Worm (Caenorhabditis elegans) whole organism, L4/young adult: Measurements from ENCODE around the gene R160.13.
A peak's percentile ranks its signal among the peaks of the same experiment; 100 is the strongest.

ENCODE experiments used
- W03F9.2 ChIP-seq: fragments of 150-350 bp; optimal IDR thresholded peaks from 2 replicates; lab custom pipeline; 2014; ENCODE audit warnings: missing biosample characterization, missing genetic modification characterization
- dao-5 ChIP-seq: sonication (generic microtip); optimal IDR thresholded peaks from 2 replicates; lab custom pipeline; 2016; ENCODE audit warnings: missing genotype, missing genetic modification characterization, moderate library complexity, missing compliant biosample characterization
- him-1 ChIP-seq: sonication (generic microtip); optimal IDR thresholded peaks from 2 replicates; lab custom pipeline; 2016; ENCODE audit warnings: missing genotype, missing genetic modification reagents, missing genetic modification characterization, missing compliant biosample characterization

The R160.13 gene

DNA sequence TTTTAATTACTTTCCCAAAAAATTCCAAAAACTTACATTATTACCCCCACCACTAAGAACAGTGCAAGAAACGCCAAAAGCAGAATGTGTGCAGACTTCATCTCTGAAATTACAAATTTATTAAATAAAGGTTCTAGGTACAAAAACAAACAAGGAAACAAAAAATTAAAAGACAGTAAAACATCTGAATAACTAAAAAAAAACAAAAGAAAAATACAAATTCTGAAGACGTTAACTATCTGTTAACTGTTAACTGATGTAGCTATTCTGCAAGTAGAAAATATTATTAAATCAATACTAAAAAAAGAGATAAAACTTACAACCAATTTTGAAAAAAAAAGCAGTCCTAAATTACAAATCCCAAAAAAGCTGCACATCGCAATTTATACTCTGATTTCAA lies at the start of gene R160.13:
Gene R160.13 (minus strand): TSS at position 101 of the 400 bp plus-strand sequence.
- TF ChIP-seq him-1 (no peak), dao-5 (tag; lab: Kevin White, UChicago) (no peak), W03F9.2 (tag; lab: Kevin White, UChicago) (no peak)

DNA sequence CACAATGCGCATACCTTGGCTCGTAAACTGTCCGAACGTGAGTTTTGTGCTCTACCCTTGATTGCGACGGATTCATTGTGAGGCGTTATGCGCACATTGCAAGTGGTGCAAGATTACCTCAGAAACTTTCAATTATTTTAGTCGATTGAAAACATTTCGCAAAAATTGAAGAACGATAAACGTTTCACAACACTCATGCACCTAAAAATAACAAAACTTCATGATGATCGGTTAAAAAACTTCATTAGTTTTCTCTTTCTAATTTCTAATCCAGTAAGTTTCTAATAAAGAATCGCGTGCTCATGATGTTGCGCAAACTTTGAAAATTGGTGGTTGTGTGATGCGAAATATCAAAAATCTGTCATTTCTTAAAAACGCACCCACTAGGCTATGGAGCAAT lies 47.4 kb upstream of the R160.13 start, which contains the start of gene dop-1:
Gene dop-1 (minus strand): TSS at position 101 of the 400 bp plus-strand sequence.
- TF ChIP-seq dao-5 (tag; lab: Kevin White, UChicago), result no peak
- TF ChIP-seq him-1, result no peak
- no peak for TF ChIP-seq W03F9.2 (tag; lab: Kevin White, UChicago)

DNA sequence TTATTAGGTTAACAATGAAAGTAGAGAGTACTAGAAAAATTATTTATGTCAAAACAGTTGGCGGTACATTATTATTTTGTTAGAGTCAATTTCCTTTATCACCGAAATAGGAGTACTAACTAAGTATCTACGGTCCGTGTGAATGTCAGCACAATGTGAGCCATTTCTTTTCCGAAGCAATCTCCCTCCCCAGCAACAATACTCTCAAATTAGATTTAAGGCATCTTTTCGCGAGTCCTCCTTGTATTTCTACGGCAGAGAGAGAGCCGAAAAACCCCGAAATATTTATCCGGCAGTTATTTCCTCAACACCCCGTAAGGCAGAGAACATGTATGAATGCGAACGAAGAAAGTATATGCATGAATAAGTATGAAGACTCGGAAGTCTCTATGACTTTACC lies 44.0 kb upstream of the R160.13 start:
- no peak for TF ChIP-seq W03F9.2 (tag; lab: Kevin White, UChicago)
- TF ChIP-seq dao-5 (tag; lab: Kevin White, UChicago), result no peak
- TF ChIP-seq him-1, result no peak

DNA sequence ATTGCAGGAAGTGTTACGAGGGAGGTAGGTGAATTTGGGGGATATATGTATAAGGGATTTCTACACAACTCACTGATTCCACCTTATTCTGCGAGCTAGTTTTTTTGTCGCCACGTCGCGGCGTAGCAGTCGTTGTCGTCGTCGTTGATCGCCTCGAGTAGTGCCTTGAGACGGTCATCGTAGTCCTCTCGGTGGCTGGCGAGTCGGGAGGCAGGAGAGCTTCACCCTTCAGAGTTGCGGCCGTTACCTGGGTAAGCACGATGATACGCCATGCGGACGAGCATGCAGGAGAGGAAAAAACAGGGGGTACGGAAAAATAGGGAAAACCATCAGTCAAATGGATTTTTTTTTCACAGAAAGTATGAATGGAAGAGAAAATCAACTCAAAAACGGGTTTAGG lies 41.9 kb upstream of the R160.13 start:
- TF ChIP-seq him-1, result no peak
- TF ChIP-seq dao-5 (tag; lab: Kevin White, UChicago), result no peak
- TF ChIP-seq W03F9.2 (tag; lab: Kevin White, UChicago), result no peak

- no peak for TF ChIP-seq him-1
- no peak for TF ChIP-seq W03F9.2 (tag; lab: Kevin White, UChicago)
- TF ChIP-seq dao-5 (tag; lab: Kevin White, UChicago), result no peak
Observed at ce11 chrX:4410280-4410911, 39.1 kb upstream of the R160.13 start.

DNA sequence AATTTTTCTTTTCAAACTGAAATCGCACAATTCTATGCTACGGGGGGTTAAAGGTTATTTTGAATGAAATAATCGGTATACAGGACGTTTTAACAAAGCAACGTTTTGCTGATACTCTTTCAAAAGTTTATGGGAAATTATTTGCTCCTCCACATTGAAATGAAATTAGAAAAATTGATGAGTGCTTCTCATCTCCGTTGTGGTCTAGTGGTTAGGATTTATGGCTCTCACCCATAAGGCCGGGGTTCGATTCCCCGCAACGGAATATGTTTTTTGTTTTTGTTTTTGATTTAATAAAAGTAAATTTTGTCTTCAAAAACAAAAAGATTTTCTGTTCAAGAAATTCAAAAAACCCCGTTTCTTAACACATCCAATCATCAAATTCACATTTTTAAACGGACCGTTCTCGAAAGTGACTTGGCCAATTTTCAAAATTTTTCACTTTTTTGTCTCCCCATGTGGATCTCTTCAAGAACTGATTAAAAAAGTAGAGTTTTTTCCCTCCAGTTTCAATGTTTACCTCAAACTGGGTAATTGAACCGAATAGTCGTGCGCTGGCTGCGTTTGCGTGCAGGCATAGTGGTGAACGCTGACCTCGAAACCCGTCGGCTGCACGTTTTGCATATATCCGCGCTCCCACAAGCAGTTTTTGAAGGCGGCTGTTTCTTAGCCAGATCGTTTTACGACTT lies 38.4 kb upstream of the R160.13 start:
- TF ChIP-seq him-1 (no peak), W03F9.2 (tag; lab: Kevin White, UChicago) (peak; percentile 5), dao-5 (tag; lab: Kevin White, UChicago) (no peak)

DNA sequence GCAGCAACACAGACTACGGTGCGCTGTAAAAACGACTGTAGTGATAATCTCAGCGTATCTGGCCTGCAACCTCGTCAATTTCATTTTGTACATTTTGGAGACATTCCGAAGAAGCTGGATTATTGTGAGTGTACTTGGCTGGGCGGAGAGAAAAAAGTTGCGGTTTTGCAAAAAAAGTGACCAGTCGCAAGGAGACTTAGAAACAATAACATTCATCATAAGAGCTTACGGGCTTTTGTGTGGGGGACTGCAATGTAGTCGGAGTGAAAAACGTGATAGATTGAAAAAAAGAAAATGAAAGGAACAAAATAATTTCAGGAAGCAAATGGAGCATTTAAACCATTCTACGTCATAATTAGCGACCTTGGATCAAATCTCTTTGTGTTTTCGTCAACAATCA lies 37.2 kb upstream of the R160.13 start:
- TF ChIP-seq him-1 (no peak), W03F9.2 (tag; lab: Kevin White, UChicago) (no peak), dao-5 (tag; lab: Kevin White, UChicago) (no peak)

DNA sequence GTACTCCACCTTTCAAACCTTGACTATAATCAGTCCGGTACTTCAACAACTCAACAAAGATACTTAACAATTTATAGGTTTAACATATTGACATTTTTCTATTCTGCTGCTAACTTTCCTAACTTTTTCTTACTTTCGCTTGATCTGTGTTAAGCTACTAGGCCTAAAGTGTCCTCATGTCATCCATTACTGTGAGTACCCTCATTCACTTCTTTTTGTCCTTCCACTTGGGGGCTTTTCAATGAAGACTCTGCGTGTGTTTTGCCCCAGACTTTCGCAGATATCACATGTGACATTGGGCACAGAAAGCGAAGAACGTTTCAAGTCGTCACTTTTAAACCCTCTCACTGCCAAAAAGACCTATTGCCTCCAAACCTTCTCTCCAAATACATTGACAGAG lies 33.4 kb upstream of the R160.13 start:
- TF ChIP-seq dao-5 (tag; lab: Kevin White, UChicago), result no peak
- TF ChIP-seq W03F9.2 (tag; lab: Kevin White, UChicago), result no peak
- no peak for TF ChIP-seq him-1

DNA sequence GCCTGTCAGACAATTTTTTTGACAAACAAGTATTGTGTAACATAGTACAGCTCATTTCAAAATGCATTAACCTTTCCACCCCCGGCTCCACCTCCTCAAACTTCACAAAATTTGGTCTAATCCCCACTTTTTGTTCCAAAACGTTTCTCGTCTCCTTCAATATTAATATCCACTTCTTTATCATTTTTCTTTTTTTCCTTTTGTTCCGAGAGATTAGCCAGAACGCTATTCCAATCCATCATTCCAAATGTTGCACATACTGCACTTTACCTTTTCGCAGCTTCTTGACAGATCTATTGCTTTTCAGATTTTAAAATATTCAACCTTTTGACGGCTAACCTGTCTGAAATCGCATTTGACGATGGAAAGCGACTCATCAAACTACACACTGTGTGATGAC lies 31.5 kb upstream of the R160.13 start, which contains the start of gene D1079.1:
Gene D1079.1 (plus strand): TSS at position 301 of the 400 bp plus-strand sequence.
- TF ChIP-seq dao-5 (tag; lab: Kevin White, UChicago) (no peak), W03F9.2 (tag; lab: Kevin White, UChicago) (no peak), him-1 (no peak)

DNA sequence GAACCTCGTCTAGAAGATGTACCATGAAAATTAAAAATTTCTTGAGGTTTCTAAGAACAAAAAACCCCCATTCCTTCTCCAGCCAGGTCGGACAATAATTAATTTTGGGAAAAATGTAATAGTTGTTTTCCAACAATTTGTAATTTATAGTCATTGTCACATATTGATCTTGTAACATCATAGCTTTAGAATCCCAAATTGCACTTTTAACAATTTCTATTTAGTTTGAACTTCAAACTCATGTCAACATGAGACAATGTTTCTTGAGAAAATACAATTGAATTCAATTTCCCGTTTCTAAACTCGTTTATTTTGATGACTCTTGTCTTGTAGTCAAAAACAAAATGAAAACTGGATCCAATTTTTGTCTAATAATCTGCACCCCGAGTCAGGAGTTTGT lies 29.0 kb upstream of the R160.13 start:
- TF ChIP-seq dao-5 (tag; lab: Kevin White, UChicago), result no peak
- TF ChIP-seq him-1, result no peak
- no peak for TF ChIP-seq W03F9.2 (tag; lab: Kevin White, UChicago)

DNA sequence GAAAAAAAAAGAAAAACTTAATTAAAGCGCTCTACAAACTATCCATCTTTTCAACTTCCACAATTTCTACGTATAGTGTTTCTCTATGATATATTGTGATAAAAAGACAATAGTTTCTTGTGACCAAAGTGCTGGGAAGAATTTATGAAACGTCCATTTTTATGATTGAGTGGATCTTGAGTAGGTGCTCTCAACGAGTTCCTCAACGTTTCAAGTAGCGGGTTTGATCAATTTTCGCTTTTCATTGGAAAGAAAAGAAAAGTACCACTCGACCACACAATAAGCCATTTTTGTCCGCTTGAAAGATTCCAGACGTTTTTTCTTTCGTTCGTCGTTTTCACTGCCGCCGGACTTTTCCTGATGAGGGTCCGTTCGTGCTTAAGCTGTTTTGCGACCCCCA lies 26.1 kb upstream of the R160.13 start:
- TF ChIP-seq W03F9.2 (tag; lab: Kevin White, UChicago), result no peak
- no peak for TF ChIP-seq him-1
- no peak for TF ChIP-seq dao-5 (tag; lab: Kevin White, UChicago)

ce11 chrX:4395073-4395850 lies 23.9 kb upstream of the R160.13 start:
- TF ChIP-seq him-1 (peak; percentile 73), W03F9.2 (tag; lab: Kevin White, UChicago) (peak; percentile 46), dao-5 (tag; lab: Kevin White, UChicago) (no peak)

ce11 chrX:4391680-4392079 lies 20.4 kb upstream of the R160.13 start:
- no peak for TF ChIP-seq him-1
- no peak for TF ChIP-seq dao-5 (tag; lab: Kevin White, UChicago)
- no peak for TF ChIP-seq W03F9.2 (tag; lab: Kevin White, UChicago)
